Worm (Caenorhabditis elegans) whole organism, midembryonic: Measurements from ENCODE around the gene copg-1.

Source experiments
- T22C8.4 ChIP-seq: fragments of 200-800 bp; sonication (Bioruptor generic); IDR thresholded peaks from 2 replicates; pipeline ENCODE4 v1.3.6; 2022; ENCODE audit warnings: missing genetic modification characterization, missing compliant biosample characterization
- cog-1 ChIP-seq: sonication (generic microtip); optimal IDR thresholded peaks from 2 replicates; lab custom pipeline; 2016; ENCODE audit warnings: missing genetic modification characterization, missing compliant biosample characterization
- flt-1 ChIP-seq: fragments of 200-800 bp; sonication (Bioruptor generic); IDR thresholded peaks from 2 replicates; pipeline ENCODE4 v1.3.6; 2022; ENCODE audit warnings: missing genetic modification characterization, missing compliant biosample characterization
- klf-2 ChIP-seq: fragments of 200-800 bp; sonication (Bioruptor generic); conservative IDR thresholded peaks from 2 replicates; pipeline ENCODE4 v1.3.6; 2022; ENCODE audit warnings: missing genetic modification reagents, missing genetic modification characterization, missing compliant biosample characterization
- med-1 ChIP-seq: sonication (generic microtip); optimal IDR thresholded peaks from 2 replicates; lab custom pipeline; 2017; ENCODE audit warnings: missing genetic modification characterization, mild to moderate bottlenecking, missing compliant biosample characterization, antibody characterized with exemption, missing genetic modification reagents; ENCODE audit not compliant: insufficient read depth
- ref-1 ChIP-seq: fragments of 200-800 bp; sonication (Bioruptor generic); conservative IDR thresholded peaks from 2 replicates; pipeline ENCODE4 v1.3.6; 2022; ENCODE audit warnings: missing genetic modification reagents, missing genetic modification characterization, missing compliant biosample characterization
- tab-1 ChIP-seq: fragments of 200-800 bp; sonication (Bioruptor generic); IDR thresholded peaks from 2 replicates; pipeline ENCODE4 v1.3.6; 2022; ENCODE audit warnings: missing genetic modification characterization, missing compliant biosample characterization
- ztf-23 ChIP-seq: fragments of 200-800 bp; sonication (Bioruptor generic); IDR thresholded peaks from 2 replicates; pipeline ENCODE4 v1.3.6; 2022; ENCODE audit warnings: missing genetic modification reagents, missing genetic modification characterization, missing compliant biosample characterization
- ztf-29 ChIP-seq: fragments of 200-800 bp; sonication (Bioruptor generic); IDR thresholded peaks from 2 replicates; pipeline ENCODE4 v1.3.6; 2022; ENCODE audit warnings: missing genetic modification reagents, missing genetic modification characterization, missing compliant biosample characterization

Gene copg-1

DNA sequence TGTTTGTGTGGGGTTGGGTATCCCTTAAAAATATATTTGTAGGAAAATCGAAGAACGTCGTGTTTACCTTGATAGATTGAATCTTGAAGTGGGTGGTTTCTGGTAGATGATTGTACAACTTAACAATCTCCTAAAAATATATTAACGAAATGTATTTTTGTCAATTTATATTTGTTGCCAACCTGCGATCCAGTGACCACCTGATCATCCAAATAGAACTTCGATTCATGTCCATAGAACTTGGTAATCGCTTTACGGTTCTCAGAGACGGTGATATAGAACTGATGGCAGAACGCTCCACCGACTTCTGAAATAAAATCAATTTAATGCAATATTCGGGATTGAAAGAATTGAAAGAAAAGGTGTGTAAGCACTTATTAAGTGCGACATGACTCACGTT, 23.3 kb upstream of the copg-1 start:
- TF ChIP-seq klf-2 (GFP tag; lab: Robert Waterston, UW) (no peak), ref-1 (GFP tag; lab: Robert Waterston, UW) (no peak), med-1 (GFP tag; lab: Kevin White, UChicago) (no peak), ztf-29 (no peak), flt-1 (GFP tag; lab: Robert Waterston, UW) (no peak), T22C8.4 (GFP tag; lab: Robert Waterston, UW) (no peak), ztf-23 (GFP tag; lab: Robert Waterston, UW) (no peak), tab-1 (no peak), cog-1 (tag; lab: Kevin White, UChicago) (no peak)

DNA sequence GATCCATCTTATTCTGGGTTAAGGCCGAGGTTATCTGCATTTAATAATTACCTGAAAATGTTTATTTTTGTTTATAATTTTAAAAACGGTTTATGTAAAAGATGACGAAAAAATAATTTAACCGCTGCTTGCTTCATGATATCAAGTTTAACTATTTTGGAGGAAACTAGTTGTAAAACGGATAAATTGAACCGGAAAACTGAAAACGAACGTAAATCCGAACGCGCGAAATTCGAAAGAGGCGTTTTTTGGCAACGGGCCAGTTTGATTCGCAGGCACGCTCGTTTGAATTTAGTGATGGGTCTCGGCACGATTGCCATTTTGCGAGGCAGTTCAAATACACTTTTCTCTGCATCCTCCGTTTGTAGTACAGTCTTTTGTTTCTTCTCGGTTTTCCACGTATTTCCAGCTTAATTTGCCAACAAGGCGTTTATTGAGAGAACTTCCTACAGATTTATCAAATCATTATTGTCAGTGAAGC, 22.8 kb upstream of the copg-1 start, which contains the start of the genes gtbp-1 and K08F4.3:
Gene gtbp-1 (minus strand): TSS at position 51 of the 481 bp plus-strand sequence.
Gene K08F4.3 (plus strand): TSS at position 352 of the 481 bp plus-strand sequence.
- TF ChIP-seq T22C8.4 (GFP tag; lab: Robert Waterston, UW) (no peak), ztf-23 (GFP tag; lab: Robert Waterston, UW) (peak; percentile 50; the same call in 1 of the 2 replicates), tab-1 (no peak), klf-2 (GFP tag; lab: Robert Waterston, UW) (no peak)

DNA sequence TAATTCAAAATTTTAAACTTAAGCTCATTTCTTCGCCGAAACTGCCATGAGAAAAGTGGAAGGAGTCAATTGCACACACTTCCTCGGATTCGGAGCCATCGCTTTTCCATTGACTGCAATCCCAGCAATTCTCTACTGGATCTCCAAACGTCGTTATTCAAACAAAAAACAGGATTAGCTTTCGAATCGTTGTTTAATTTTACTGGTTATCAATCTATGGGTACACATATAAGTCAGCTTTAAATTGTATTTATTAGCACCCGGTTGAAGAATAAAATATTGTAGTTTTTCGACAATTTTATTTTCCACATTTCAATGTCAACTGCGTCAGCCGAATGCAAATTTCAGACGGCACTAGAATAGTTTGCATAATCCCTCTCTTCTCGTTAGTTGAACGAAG, 21.8 kb upstream of the copg-1 start, which contains the start of gene glt-3:
Gene glt-3 (plus strand): TSS at position 301 of the 400 bp plus-strand sequence.
- TF ChIP-seq ref-1 (GFP tag; lab: Robert Waterston, UW) (no peak), ztf-23 (GFP tag; lab: Robert Waterston, UW) (no peak), ztf-29 (no peak), cog-1 (tag; lab: Kevin White, UChicago) (no peak), flt-1 (GFP tag; lab: Robert Waterston, UW) (no peak), klf-2 (GFP tag; lab: Robert Waterston, UW) (no peak), T22C8.4 (GFP tag; lab: Robert Waterston, UW) (no peak), tab-1 (no peak), med-1 (GFP tag; lab: Kevin White, UChicago) (no peak)

DNA sequence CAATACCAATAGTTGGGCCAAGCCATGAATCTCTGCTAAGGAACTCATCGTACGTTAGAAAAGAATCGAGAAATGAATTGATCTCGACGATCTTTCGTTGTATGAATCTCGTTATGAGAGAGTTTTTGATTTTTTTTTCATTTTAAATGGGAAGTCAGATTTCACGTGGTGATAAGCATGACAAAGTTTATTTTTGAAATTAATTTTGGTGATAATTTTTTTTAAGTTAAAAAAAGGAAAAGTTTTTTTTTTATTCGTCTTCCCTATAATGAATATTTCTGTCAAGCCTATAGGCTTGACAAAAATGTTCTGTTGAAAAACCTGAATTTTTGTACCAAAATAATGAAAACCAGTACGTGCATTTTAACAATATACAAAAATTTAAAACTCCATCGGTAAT, 15.9 kb upstream of the copg-1 start, which contains the start of gene K08F4.5:
Gene K08F4.5 (minus strand): TSS at position 101 of the 400 bp plus-strand sequence.
- TF ChIP-seq tab-1 (no peak), T22C8.4 (GFP tag; lab: Robert Waterston, UW) (no peak), ztf-29 (no peak), cog-1 (tag; lab: Kevin White, UChicago) (no peak), klf-2 (GFP tag; lab: Robert Waterston, UW) (no peak), ref-1 (GFP tag; lab: Robert Waterston, UW) (no peak), ztf-23 (GFP tag; lab: Robert Waterston, UW) (no peak), flt-1 (GFP tag; lab: Robert Waterston, UW) (no peak), med-1 (GFP tag; lab: Kevin White, UChicago) (no peak)

DNA sequence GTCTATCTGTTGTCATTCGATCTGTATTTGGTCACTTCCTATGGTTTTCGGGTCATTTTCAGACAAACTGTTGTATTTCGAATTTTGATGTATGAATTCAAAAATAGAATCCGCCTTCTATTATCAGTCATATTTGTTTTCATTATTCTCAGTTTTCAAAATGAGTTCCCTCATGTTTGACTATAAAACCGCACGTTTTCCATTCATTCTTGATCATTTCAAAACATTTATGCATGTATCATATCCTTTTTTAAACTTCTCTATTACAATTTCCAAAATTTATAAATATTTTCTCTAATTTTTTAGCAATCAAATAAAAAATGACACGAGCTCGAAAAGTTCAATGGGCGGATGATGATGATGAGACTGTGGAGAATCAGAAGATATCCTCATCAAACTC, 13.9 kb upstream of the copg-1 start, which contains the start of gene K08F4.12:
Gene K08F4.12 (plus strand): TSS at position 301 of the 400 bp plus-strand sequence.
- TF ChIP-seq tab-1 (no peak), med-1 (GFP tag; lab: Kevin White, UChicago) (no peak), T22C8.4 (GFP tag; lab: Robert Waterston, UW) (no peak), cog-1 (tag; lab: Kevin White, UChicago) (no peak), ref-1 (GFP tag; lab: Robert Waterston, UW) (no peak), ztf-23 (GFP tag; lab: Robert Waterston, UW) (no peak)

DNA sequence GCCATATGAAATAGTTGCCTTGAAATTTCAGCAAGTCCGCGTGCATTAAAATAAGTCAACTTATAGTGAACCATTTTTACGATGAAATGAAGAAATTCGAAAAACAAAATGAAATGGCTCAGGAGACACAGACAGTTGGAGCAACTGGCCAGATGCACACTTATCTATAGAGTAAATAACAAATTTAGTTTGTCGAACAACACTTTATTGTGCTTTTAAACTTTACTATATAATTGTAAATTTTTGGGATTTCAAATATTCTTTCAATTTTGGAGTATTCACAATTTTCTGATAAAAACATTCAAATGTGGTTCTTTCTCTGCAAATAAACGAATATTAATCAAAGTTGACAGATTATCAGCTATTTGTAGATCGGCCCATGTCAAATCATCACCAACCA, 11.6 kb upstream of the copg-1 start, which contains the start of gene gst-3:
Gene gst-3 (minus strand): TSS at position 101 of the 400 bp plus-strand sequence.
- TF ChIP-seq klf-2 (GFP tag; lab: Robert Waterston, UW) (no peak), ztf-23 (GFP tag; lab: Robert Waterston, UW) (no peak), T22C8.4 (GFP tag; lab: Robert Waterston, UW) (no peak), med-1 (GFP tag; lab: Kevin White, UChicago) (no peak), cog-1 (tag; lab: Kevin White, UChicago) (no peak), ref-1 (GFP tag; lab: Robert Waterston, UW) (no peak), flt-1 (GFP tag; lab: Robert Waterston, UW) (no peak), tab-1 (no peak), ztf-29 (no peak)

DNA sequence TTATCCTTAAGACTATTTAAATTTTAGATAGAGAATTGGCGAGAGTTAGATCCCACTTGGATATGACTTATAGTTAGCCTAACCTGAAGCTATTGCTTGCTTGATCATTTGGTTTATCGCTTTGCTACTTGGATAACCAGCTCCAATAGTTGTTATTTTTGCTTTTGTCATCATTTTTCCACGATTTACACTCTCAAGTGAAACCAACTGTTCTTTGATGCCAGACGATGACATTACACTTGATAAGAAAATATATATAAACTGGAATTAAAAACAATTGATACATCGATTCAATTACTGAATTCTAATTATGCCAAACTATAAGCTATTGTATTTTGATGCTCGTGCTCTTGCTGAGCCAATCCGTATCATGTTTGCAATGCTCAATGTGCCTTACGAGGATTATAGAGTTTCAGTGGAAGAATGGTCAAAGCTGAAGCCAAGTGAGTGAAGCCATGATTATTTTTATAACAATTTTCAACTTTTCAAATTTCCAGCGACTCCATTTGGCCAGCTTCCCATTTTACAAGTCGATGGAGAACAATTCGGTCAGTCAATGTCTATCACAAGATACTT, 9.7 kb upstream of the copg-1 start, which contains the start of the genes gst-2, gst-4 and dhs-12:
Gene gst-2 (minus strand): TSS at position 132 of the 576 bp plus-strand sequence.
Gene gst-4 (plus strand): TSS at position 296 of the 576 bp plus-strand sequence.
Gene dhs-12 (plus strand): TSS at position 526 of the 576 bp plus-strand sequence.
- TF ChIP-seq T22C8.4 (GFP tag; lab: Robert Waterston, UW) (no peak), ztf-29 (no peak), ztf-23 (GFP tag; lab: Robert Waterston, UW) (no peak), med-1 (GFP tag; lab: Kevin White, UChicago) (no peak), klf-2 (GFP tag; lab: Robert Waterston, UW) (no peak), cog-1 (tag; lab: Kevin White, UChicago) (no peak), ref-1 (GFP tag; lab: Robert Waterston, UW) (no peak), tab-1 (no peak), flt-1 (GFP tag; lab: Robert Waterston, UW) (no peak)

DNA sequence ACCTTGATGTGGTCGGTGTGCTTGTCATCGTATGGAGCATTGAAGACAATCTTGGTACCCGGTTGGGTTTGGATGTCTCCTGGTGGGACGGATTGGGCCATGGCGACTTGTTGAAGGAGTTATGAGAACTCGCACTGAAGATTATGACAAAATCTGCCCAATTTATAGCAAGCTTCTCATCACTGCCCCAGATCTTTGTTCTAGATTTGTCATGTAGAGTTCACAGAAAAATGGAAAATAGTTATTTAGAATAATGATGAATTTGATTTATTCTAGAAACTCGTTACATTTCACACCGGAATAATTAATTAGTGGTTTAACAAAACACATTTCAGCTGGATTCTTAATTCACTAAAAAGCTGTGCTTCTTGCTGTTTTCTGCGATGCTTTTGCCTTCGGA, 8.1 kb upstream of the copg-1 start, which contains the start of gene msp-38:
Gene msp-38 (minus strand): TSS at position 101 of the 400 bp plus-strand sequence.
- TF ChIP-seq cog-1 (tag; lab: Kevin White, UChicago) (no peak), tab-1 (no peak), ref-1 (GFP tag; lab: Robert Waterston, UW) (no peak), med-1 (GFP tag; lab: Kevin White, UChicago) (no peak)

DNA sequence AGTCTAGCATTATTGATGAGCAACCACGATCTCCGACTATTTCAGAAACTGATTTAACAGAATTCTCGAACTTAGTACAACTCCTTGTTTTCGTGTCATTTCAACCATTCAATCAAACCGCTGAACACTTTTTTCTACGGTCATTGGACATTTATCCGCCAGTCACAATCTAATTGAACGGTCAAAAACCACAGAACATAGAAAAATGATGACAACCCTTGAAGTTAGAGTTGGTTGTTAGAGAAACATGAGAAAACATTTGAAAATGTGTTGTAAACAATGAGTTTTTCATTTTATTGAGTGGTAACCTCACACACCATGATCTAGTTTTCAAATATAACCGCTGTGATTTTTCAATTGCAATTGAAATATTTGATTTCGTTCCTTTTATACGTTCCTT, 7.3 kb upstream of the copg-1 start:
- no peak for TF ChIP-seq med-1 (GFP tag; lab: Kevin White, UChicago)
